Fruit fly (Drosophila melanogaster) whole organism, embryonic: ENCODE data around the gene dpr4.

ENCODE experiments used
- Blimp-1 ChIP-seq: fragments of 200-800 bp; sonication (Bioruptor generic); optimal IDR thresholded peaks from 3 replicates; lab custom pipeline; 2018; ENCODE audit warnings: missing biosample characterization, missing genetic modification characterization, mild to moderate bottlenecking, moderate library complexity, missing genetic modification reagents
- C15 ChIP-seq: fragments of 200-800 bp; sonication (Bioruptor generic); IDR thresholded peaks from 3 replicates; pipeline ENCODE4 v1.3.6; 2022; ENCODE audit warnings: missing biosample characterization, missing genetic modification characterization
- CG12104 ChIP-seq: fragments of 200-800 bp; sonication (Bioruptor generic); optimal IDR thresholded peaks from 3 replicates; lab custom pipeline; 2016; ENCODE audit warnings: missing biosample characterization, missing genetic modification characterization
- CG12659 ChIP-seq: fragments of 200-800 bp; sonication (Bioruptor generic); optimal IDR thresholded peaks from 3 replicates; lab custom pipeline; 2017; ENCODE audit warnings: mild to moderate bottlenecking, missing biosample characterization, missing genetic modification reagents, missing genetic modification characterization
- CG12942 ChIP-seq: fragments of 200-800 bp; sonication (Bioruptor generic); optimal IDR thresholded peaks from 3 replicates; lab custom pipeline; 2016; ENCODE audit warnings: missing biosample characterization, missing genetic modification characterization
- CG16779 ChIP-seq: fragments of 200-800 bp; sonication (Bioruptor generic); IDR thresholded peaks from 2 replicates; pipeline ENCODE4 v1.3.6; 2022; ENCODE audit warnings: missing biosample characterization, missing genetic modification characterization
- CG17328 ChIP-seq: fragments of 200-800 bp; sonication (Bioruptor generic); IDR thresholded peaks from 2 replicates; pipeline ENCODE4 v1.3.6; 2022; ENCODE audit warnings: missing biosample characterization, missing genetic modification characterization
- CG17359 ChIP-seq: fragments of 200-800 bp; sonication (Bioruptor generic); optimal IDR thresholded peaks from 3 replicates; lab custom pipeline; 2018; ENCODE audit warnings: missing biosample characterization, mild to moderate bottlenecking, missing genetic modification characterization, moderate library complexity
- CG17385 ChIP-seq: fragments of 200-800 bp; sonication (Bioruptor generic); optimal IDR thresholded peaks from 3 replicates; lab custom pipeline; 2018; ENCODE audit warnings: missing biosample characterization, mild to moderate bottlenecking, missing genetic modification characterization
- CG3163 ChIP-seq: fragments of 200-800 bp; sonication (Bioruptor generic); optimal IDR thresholded peaks from 3 replicates; lab custom pipeline; 2016; ENCODE audit warnings: missing biosample characterization, missing genetic modification characterization
- CG33557 ChIP-seq: fragments of 200-800 bp; sonication (Bioruptor generic); optimal IDR thresholded peaks from 2 replicates; lab custom pipeline; 2019; ENCODE audit warnings: missing biosample characterization, mild to moderate bottlenecking, missing genetic modification characterization, moderate library complexity
- CG34422 ChIP-seq: fragments of 200-800 bp; sonication (Bioruptor generic); IDR thresholded peaks from 3 replicates; pipeline ENCODE4 v1.3.6; 2022; ENCODE audit warnings: missing biosample characterization, missing genetic modification characterization
- CG42726 ChIP-seq: fragments of 200-800 bp; sonication (Bioruptor generic); IDR thresholded peaks from 2 replicates; pipeline ENCODE4 v1.3.6; 2022; ENCODE audit warnings: missing biosample characterization, missing genetic modification characterization; ENCODE audit not compliant: partially characterized antibody
- Camta ChIP-seq: fragments of 200-800 bp; sonication (Bioruptor generic); optimal IDR thresholded peaks from 2 replicates; lab custom pipeline; 2016; ENCODE audit warnings: missing biosample characterization, missing genetic modification characterization
- Doc3 ChIP-seq: fragments of 200-800 bp; sonication (Bioruptor generic); IDR thresholded peaks from 3 replicates; pipeline ENCODE4 v1.3.6; 2022; ENCODE audit warnings: missing biosample characterization, missing genetic modification characterization; ENCODE audit not compliant: partially characterized antibody
- HHEX ChIP-seq: fragments of 200-800 bp; sonication (Bioruptor generic); optimal IDR thresholded peaks from 3 replicates; lab custom pipeline; 2017; ENCODE audit warnings: missing biosample characterization, mild to moderate bottlenecking, missing genetic modification characterization, missing genetic modification reagents
- Hr39 ChIP-seq: fragments of >200 bp; optimal IDR thresholded peaks from 2 replicates; lab custom pipeline; 2017
- NC2α ChIP-seq: fragments of 200-800 bp; sonication (Bioruptor generic); optimal IDR thresholded peaks from 2 replicates; lab custom pipeline; 2016; ENCODE audit warnings: missing biosample characterization, missing genetic modification characterization
- NK7.1 ChIP-seq: fragments of 200-800 bp; sonication (Bioruptor generic); optimal IDR thresholded peaks from 3 replicates; lab custom pipeline; 2016; ENCODE audit warnings: missing biosample characterization, missing genetic modification characterization
- Pdp1 ChIP-seq, 2 experiments: fragments of 200-800 bp; sonication (Bioruptor generic); optimal IDR thresholded peaks; 3 replicates each; lab custom pipeline; 2016; ENCODE audit warnings: missing biosample characterization in 2 of 2, missing genetic modification characterization in 2 of 2, mild to moderate bottlenecking in 1 of 2, moderate library complexity in 1 of 2
- Poxn ChIP-seq: fragments of 200-800 bp; sonication (Bioruptor generic); IDR thresholded peaks from 2 replicates; pipeline ENCODE4 v1.3.6; 2022; ENCODE audit warnings: missing biosample characterization, missing genetic modification characterization
- Sry-δ ChIP-seq: fragments of 200-800 bp; sonication (Bioruptor generic); optimal IDR thresholded peaks from 2 replicates; lab custom pipeline; 2016; ENCODE audit warnings: missing biosample characterization, missing genetic modification characterization
- Ssrp ChIP-seq: fragments of 200-800 bp; sonication (Bioruptor generic); optimal IDR thresholded peaks from 2 replicates; lab custom pipeline; 2018; ENCODE audit warnings: missing biosample characterization, mild to moderate bottlenecking, missing genetic modification characterization, moderate library complexity
- Trl ChIP-seq, 3 experiments: fragments of >200 bp in 2 of 3; fragments of 200-800 bp in 1 of 3; sonication (Bioruptor generic) in 1 of 3; optimal IDR thresholded peaks; 2 replicates in 1 of 3; 3 replicates in 2 of 3; lab custom pipeline; 2016 to 2017; ENCODE audit warnings: missing biosample characterization in 1 of 3, missing genetic modification characterization in 1 of 3
- Vsx1 ChIP-seq: fragments of 200-800 bp; sonication (Bioruptor generic); optimal IDR thresholded peaks from 2 replicates; lab custom pipeline; 2017; ENCODE audit warnings: missing biosample characterization, mild to moderate bottlenecking, missing genetic modification characterization, missing genetic modification reagents
- abd-A ChIP-seq: fragments of 200-800 bp; sonication (Bioruptor generic); optimal IDR thresholded peaks from 3 replicates; lab custom pipeline; 2019; ENCODE audit warnings: missing biosample characterization, mild to moderate bottlenecking, missing genetic modification characterization, moderate library complexity
- caup ChIP-seq: fragments of 200-800 bp; sonication (Bioruptor generic); optimal IDR thresholded peaks from 3 replicates; lab custom pipeline; 2017; ENCODE audit warnings: missing biosample characterization, mild to moderate bottlenecking, missing genetic modification characterization, moderate library complexity; ENCODE audit not compliant: severe bottlenecking
- chinmo ChIP-seq: fragments of 200-800 bp; sonication (Bioruptor generic); IDR thresholded peaks from 4 replicates; pipeline ENCODE4 v1.3.6; 2022; ENCODE audit warnings: missing biosample characterization, missing genetic modification characterization; ENCODE audit not compliant: partially characterized antibody
- dm ChIP-seq: fragments of 200-800 bp; sonication (Bioruptor generic); optimal IDR thresholded peaks from 3 replicates; lab custom pipeline; 2016; ENCODE audit warnings: missing biosample characterization, missing genetic modification characterization
- dysf ChIP-seq: fragments of 200-800 bp; sonication (Bioruptor generic); IDR thresholded peaks from 3 replicates; pipeline ENCODE4 v1.3.6; 2022; ENCODE audit warnings: missing biosample characterization, missing genetic modification characterization
- grau ChIP-seq: fragments of 200-800 bp; optimal IDR thresholded peaks from 3 replicates; lab custom pipeline; 2019; ENCODE audit warnings: missing biosample characterization, mild to moderate bottlenecking, missing genetic modification characterization, moderate library complexity
- gsb ChIP-seq: fragments of 200-800 bp; sonication (Bioruptor generic); IDR thresholded peaks from 2 replicates; pipeline ENCODE4 v1.3.6; 2022; ENCODE audit warnings: missing biosample characterization, missing genetic modification characterization
- gt ChIP-seq: fragments of 200-800 bp; sonication (Bioruptor generic); IDR thresholded peaks from 2 replicates; pipeline ENCODE4 v1.3.6; 2022; ENCODE audit warnings: missing biosample characterization, missing genetic modification characterization
- klu ChIP-seq: fragments of 200-800 bp; sonication (Bioruptor generic); IDR thresholded peaks from 2 replicates; pipeline ENCODE4 v1.3.6; 2022; ENCODE audit warnings: missing biosample characterization, missing genetic modification characterization
- lola ChIP-seq, 3 experiments: fragments of >200 bp in 2 of 3; fragments of 200-800 bp in 1 of 3; sonication (Bioruptor generic) in 1 of 3; optimal IDR thresholded peaks; 2 replicates each; lab custom pipeline; 2017 to 2019; ENCODE audit warnings: missing biosample characterization in 3 of 3, missing genetic modification characterization in 3 of 3, mild to moderate bottlenecking in 1 of 3, moderate library complexity in 1 of 3
- mam ChIP-seq: fragments of 200-800 bp; sonication (Bioruptor generic); optimal IDR thresholded peaks from 3 replicates; lab custom pipeline; 2016; ENCODE audit warnings: missing biosample characterization, missing genetic modification characterization
- mirr ChIP-seq: fragments of 200-800 bp; sonication (Bioruptor generic); optimal IDR thresholded peaks from 3 replicates; lab custom pipeline; 2018; ENCODE audit warnings: missing biosample characterization, mild to moderate bottlenecking, missing genetic modification characterization
- mld ChIP-seq: fragments of 200-800 bp; sonication (Bioruptor generic); IDR thresholded peaks from 3 replicates; pipeline ENCODE4 v1.3.6; 2022; ENCODE audit warnings: missing biosample characterization, missing genetic modification characterization; ENCODE audit not compliant: partially characterized antibody
- p53 ChIP-seq: fragments of 200-800 bp; sonication (Bioruptor generic); optimal IDR thresholded peaks from 2 replicates; lab custom pipeline; 2016; ENCODE audit warnings: missing biosample characterization, missing genetic modification characterization
- pfk ChIP-seq: fragments of 200-800 bp; sonication (Bioruptor generic); optimal IDR thresholded peaks from 2 replicates; lab custom pipeline; 2018; ENCODE audit warnings: missing biosample characterization, mild to moderate bottlenecking, missing genetic modification characterization, moderate library complexity
- pho ChIP-seq: fragments of 200-800 bp; sonication (Bioruptor generic); optimal IDR thresholded peaks from 2 replicates; lab custom pipeline; 2016; ENCODE audit warnings: missing biosample characterization, missing genetic modification characterization
- pum ChIP-seq: fragments of 200-800 bp; sonication (Bioruptor generic); optimal IDR thresholded peaks from 2 replicates; lab custom pipeline; 2016; ENCODE audit warnings: missing biosample characterization, missing genetic modification characterization
- ranshi ChIP-seq: fragments of 200-800 bp; sonication (Bioruptor generic); IDR thresholded peaks from 2 replicates; pipeline ENCODE4 v1.3.6; 2022; ENCODE audit warnings: missing biosample characterization, missing genetic modification characterization
- sd ChIP-seq: fragments of 200-800 bp; sonication (Bioruptor generic); optimal IDR thresholded peaks from 3 replicates; lab custom pipeline; 2018; ENCODE audit warnings: missing biosample characterization, mild to moderate bottlenecking, missing genetic modification characterization, moderate library complexity
- sna ChIP-seq: fragments of 200-800 bp; sonication (Bioruptor generic); IDR thresholded peaks from 2 replicates; pipeline ENCODE4 v1.3.6; 2022; ENCODE audit warnings: missing biosample characterization, missing genetic modification characterization; ENCODE audit not compliant: partially characterized antibody
- tup ChIP-seq: fragments of 200-800 bp; sonication (Bioruptor generic); optimal IDR thresholded peaks from 2 replicates; lab custom pipeline; 2016; ENCODE audit warnings: missing biosample characterization, mild to moderate bottlenecking, missing genetic modification characterization, moderate library complexity
- unc-4 ChIP-seq: fragments of 200-800 bp; sonication (Bioruptor generic); IDR thresholded peaks from 2 replicates; pipeline ENCODE4 v1.3.6; 2022; ENCODE audit warnings: missing biosample characterization, missing genetic modification characterization; ENCODE audit not compliant: partially characterized antibody
- z ChIP-seq: fragments of 200-800 bp; sonication (Bioruptor generic); IDR thresholded peaks from 3 replicates; pipeline ENCODE4 v1.3.6; 2022; ENCODE audit warnings: missing biosample characterization, missing genetic modification characterization

Gene dpr4

DNA sequence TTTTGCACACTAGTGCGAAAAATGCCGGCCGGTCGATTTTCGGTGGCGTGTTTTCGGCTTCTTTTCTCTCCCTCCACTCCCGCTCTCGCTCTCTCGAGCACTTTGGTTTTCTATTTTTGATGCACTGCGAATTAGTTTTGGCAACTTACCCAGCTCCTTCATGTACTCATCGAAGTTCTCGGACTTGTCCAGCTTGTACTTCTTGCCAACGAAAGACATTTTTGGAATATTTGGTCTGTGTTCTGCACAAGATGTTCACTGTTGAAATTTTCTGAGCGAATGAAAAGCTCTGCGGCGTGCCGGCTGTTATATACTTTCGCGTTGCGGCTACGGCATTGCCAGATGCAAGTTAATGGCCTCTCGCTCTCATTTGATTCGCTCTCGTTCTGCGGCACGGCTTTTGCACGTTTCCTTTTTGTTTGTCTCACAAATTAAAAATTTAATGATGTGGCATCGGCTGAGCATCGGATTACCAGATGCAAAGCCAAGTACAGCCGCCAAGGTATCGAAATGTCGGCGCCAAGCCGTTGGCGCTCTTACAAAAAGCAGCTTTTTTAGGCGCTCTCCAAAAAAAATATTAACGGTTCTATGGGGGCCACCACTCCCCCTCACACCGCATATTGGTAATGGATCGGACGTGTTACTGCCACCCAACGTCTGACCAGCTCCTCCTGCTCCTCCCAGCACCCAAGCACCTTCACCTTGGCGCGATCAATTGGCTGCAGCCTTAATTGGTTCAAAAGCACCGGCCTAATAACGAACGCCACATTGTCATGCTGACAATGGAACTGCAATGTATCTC, 24.2 kb upstream of the dpr4 start, which contains the start of the genes fabp and sea (continued):
- no peak for TF ChIP-seq CG12104 (GFP tag; lab: Kevin White, UChicago)
- TF ChIP-seq Blimp-1 (GFP tag; lab: Kevin White, UChicago), result no peak
- no peak for TF ChIP-seq Doc3 (GFP tag; lab: Robert Waterston, UW)
- TF ChIP-seq Pdp1 (GFP tag; optimal IDR thresholded peaks at IDR 0.05; lab: Kevin White, UChicago), result peak in 1 of 2 experiments; percentile 44
- TF ChIP-seq CG17385 (GFP tag; lab: Kevin White, UChicago), result peak; percentile 21
- TF ChIP-seq mld, result no peak
- peak; percentile 85 for TF ChIP-seq sd (tag; lab: Kevin White, UChicago)
- no peak; the same call in 1 of the 2 replicates for TF ChIP-seq ranshi (GFP tag; lab: Robert Waterston, UW)
- no peak for TF ChIP-seq Vsx1 (GFP tag; lab: Kevin White, UChicago)
- TF ChIP-seq abd-A (tag; lab: Kevin White, UChicago), result peak; percentile 59
- TF ChIP-seq unc-4 (GFP tag; lab: Robert Waterston, UW), result no peak
- TF ChIP-seq CG42726 (GFP tag; lab: Robert Waterston, UW), result no peak
- TF ChIP-seq CG17359 (tag; lab: Kevin White, UChicago), result no peak
- no peak for TF ChIP-seq Poxn (GFP tag; lab: Robert Waterston, UW)
- peak; percentile 13 for TF ChIP-seq mam
- no peak for TF ChIP-seq C15 (GFP tag; lab: Robert Waterston, UW)
- peak; percentile 5 for TF ChIP-seq pfk (GFP tag; lab: Kevin White, UChicago)
- no peak for TF ChIP-seq gt (GFP tag; lab: Robert Waterston, UW)
- no peak for TF ChIP-seq CG3163 (GFP tag; lab: Kevin White, UChicago)
- no peak for TF ChIP-seq dysf (GFP tag; lab: Robert Waterston, UW)
- no peak for TF ChIP-seq gsb (GFP tag; lab: Robert Waterston, UW)
- no peak for TF ChIP-seq lola (GFP tag; optimal IDR thresholded peaks at IDR 0.05; lab: Kevin White, UChicago)
- peak; percentile 67 to 82 for TF ChIP-seq Trl (optimal IDR thresholded peaks at IDR 0.05; lab: Kevin White, UChicago)
- peak; percentile 53 for TF ChIP-seq Trl (GFP tag; optimal IDR thresholded peaks at IDR 0.05; lab: Kevin White, UChicago)
- TF ChIP-seq pum (GFP tag; lab: Kevin White, UChicago), result no peak
- no peak for TF ChIP-seq Hr39 (lab: Kevin White, UChicago)
- peak; percentile 22 for TF ChIP-seq NC2α (GFP tag; lab: Kevin White, UChicago)
- TF ChIP-seq mirr (GFP tag; lab: Kevin White, UChicago), result peak; percentile 43
- peak; percentile 75; the same call in 2 of the 4 replicates for TF ChIP-seq chinmo (GFP tag; lab: Robert Waterston, UW)
- no peak for TF ChIP-seq dm (GFP tag; lab: Kevin White, UChicago)
- no peak for TF ChIP-seq z (GFP tag; lab: Robert Waterston, UW)
- TF ChIP-seq sna (GFP tag; lab: Robert Waterston, UW), result 0 out of 2 replicates have a peak, but pooled peaks have one; percentile 32
- no peak for TF ChIP-seq pho
- no peak for TF ChIP-seq CG12659 (GFP tag; lab: Kevin White, UChicago)
- no peak for TF ChIP-seq CG33557
- TF ChIP-seq klu (GFP tag; lab: Robert Waterston, UW), result no peak
- peak; percentile 78; the same call in 1 of the 3 replicates for TF ChIP-seq CG34422 (GFP tag; lab: Robert Waterston, UW)
- TF ChIP-seq p53, result no peak
- TF ChIP-seq Camta (GFP tag; lab: Kevin White, UChicago), result no peak
- peak; percentile 17 for TF ChIP-seq grau (tag; lab: Kevin White, UChicago)
- TF ChIP-seq CG16779 (GFP tag; lab: Robert Waterston, UW), result no peak
- TF ChIP-seq tup (GFP tag; lab: Kevin White, UChicago), result no peak
- TF ChIP-seq HHEX (GFP tag; lab: Kevin White, UChicago), result no peak
- 0 out of 2 replicates have a peak, but pooled peaks have one; percentile 17 for TF ChIP-seq CG17328 (GFP tag; lab: Robert Waterston, UW)
- no peak for TF ChIP-seq Sry-δ (GFP tag; lab: Kevin White, UChicago)
- no peak for TF ChIP-seq CG12942 (GFP tag; lab: Kevin White, UChicago)
- no peak for TF ChIP-seq Ssrp (tag; lab: Kevin White, UChicago)
- no peak for TF ChIP-seq NK7.1 (GFP tag; lab: Kevin White, UChicago)
- no peak for TF ChIP-seq caup (GFP tag; lab: Kevin White, UChicago)
